Worm (Caenorhabditis elegans) whole organism, L4/young adult: ENCODE data around the gene agxt-1.

Source experiments
- W03F9.2 ChIP-seq: fragments of 150-350 bp; optimal IDR thresholded peaks from 2 replicates; lab custom pipeline; 2014; ENCODE audit warnings: missing biosample characterization, missing genetic modification characterization
- dao-5 ChIP-seq: sonication (generic microtip); optimal IDR thresholded peaks from 2 replicates; lab custom pipeline; 2016; ENCODE audit warnings: missing genotype, missing genetic modification characterization, moderate library complexity, missing compliant biosample characterization
- him-1 ChIP-seq: sonication (generic microtip); optimal IDR thresholded peaks from 2 replicates; lab custom pipeline; 2016; ENCODE audit warnings: missing genotype, missing genetic modification reagents, missing genetic modification characterization, missing compliant biosample characterization

DNA sequence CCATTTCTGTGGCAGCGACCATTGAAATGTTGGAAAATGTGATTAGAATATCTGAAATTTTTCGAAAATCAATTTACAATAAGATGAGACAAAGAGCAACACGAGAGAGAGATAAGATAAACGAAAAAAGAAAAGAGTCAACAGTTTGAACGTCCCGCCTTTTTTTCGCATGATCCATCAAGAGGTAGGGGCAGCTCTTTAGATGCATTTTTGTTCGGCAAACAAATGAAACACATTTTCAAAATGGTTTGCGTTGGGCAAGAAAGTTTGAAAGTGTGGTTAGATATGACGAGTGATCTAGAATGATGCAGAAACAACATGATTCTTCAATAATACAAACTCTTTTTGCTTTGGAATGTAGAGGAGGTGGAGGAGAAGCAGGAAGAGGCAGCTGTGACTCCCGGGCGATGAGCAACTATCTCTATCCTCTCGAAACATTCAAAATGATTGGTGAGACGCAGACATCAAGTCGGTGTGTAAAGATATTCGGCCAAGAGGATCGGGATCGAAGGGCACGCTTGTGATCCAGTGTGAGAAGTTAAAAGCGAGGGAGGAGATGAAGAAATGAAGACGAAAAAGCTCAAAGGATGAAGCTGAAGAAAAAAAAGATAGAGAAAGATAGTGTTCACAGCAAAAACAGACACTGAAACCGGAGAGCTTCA lies 802 bp upstream of the agxt-1 start, which contains the start of gene F46C5.6:
- TF ChIP-seq him-1 (tag; lab: Kevin White, UChicago) (no peak), W03F9.2 (tag; lab: Kevin White, UChicago) (no peak), dao-5 (tag; lab: Kevin White, UChicago) (no peak)
